Worm (Caenorhabditis elegans) whole organism, L4 larva: ENCODE data around the gene C14A4.13.

Experiments used
- R02D3.7 ChIP-seq: fragments of 150-350 bp; sonication (generic microtip); optimal IDR thresholded peaks from 3 replicates; lab custom pipeline; 2014; ENCODE audit warnings: missing biosample characterization, missing genetic modification characterization
- attf-4 ChIP-seq: sonication (generic microtip); optimal IDR thresholded peaks from 3 replicates; lab custom pipeline; 2017; ENCODE audit warnings: missing biosample characterization, missing genetic modification characterization
- ceh-32 ChIP-seq: sonication (generic microtip); optimal IDR thresholded peaks from 2 replicates; lab custom pipeline; 2016; ENCODE audit warnings: mild to moderate bottlenecking, missing genetic modification characterization, missing compliant biosample characterization; ENCODE audit not compliant: poor library complexity
- jun-1 ChIP-seq: fragments of 150-350 bp; optimal IDR thresholded peaks from 2 replicates; lab custom pipeline; 2014; ENCODE audit warnings: missing biosample characterization, missing genetic modification reagents, missing genetic modification characterization
- madf-9 ChIP-seq: fragments of 200-800 bp; sonication (Bioruptor generic); conservative IDR thresholded peaks from 2 replicates; pipeline ENCODE4 v1.3.6; 2022; ENCODE audit warnings: missing genetic modification reagents, missing genetic modification characterization, missing compliant biosample characterization
- nhr-10 ChIP-seq: fragments of 150-350 bp; optimal IDR thresholded peaks from 2 replicates; lab custom pipeline; 2014; ENCODE audit warnings: missing biosample characterization, missing genetic modification characterization
- nhr-76 ChIP-seq: fragments of 150-350 bp; optimal IDR thresholded peaks from 2 replicates; lab custom pipeline; 2014; ENCODE audit warnings: missing biosample characterization, missing genetic modification characterization
- unc-130 ChIP-seq: sonication (generic microtip); optimal IDR thresholded peaks from 2 replicates; lab custom pipeline; 2016; ENCODE audit warnings: missing genetic modification reagents, missing genetic modification characterization, missing compliant biosample characterization
- unc-62 ChIP-seq, 3 experiments: fragments of 150-350 bp in 1 of 3; sonication (generic microtip); optimal IDR thresholded peaks in 2 of 3; peaks in 1 of 3; 1 replicate in 1 of 3; 2 replicates in 2 of 3; lab custom pipeline; 2014 to 2017; ENCODE audit warnings: missing biosample characterization in 3 of 3, missing genetic modification characterization in 3 of 3, missing genetic modification reagents in 3 of 3, missing genotype in 1 of 3

ce11 chrII:10596462-10596861 lies 21.8 kb upstream of the C14A4.13 start, which contains the start of gene C14A4.7:
- no peak for TF ChIP-seq unc-130 (GFP tag; lab: Kevin White, UChicago)
- no peak for TF ChIP-seq nhr-76 (tag; lab: Kevin White, UChicago)
- TF ChIP-seq madf-9 (GFP tag; lab: Robert Waterston, UW), result no peak
- no peak for TF ChIP-seq ceh-32 (tag; lab: Kevin White, UChicago)
- TF ChIP-seq attf-4 (tag; lab: Kevin White, UChicago), result no peak
- no peak for TF ChIP-seq nhr-10
- no peak for TF ChIP-seq unc-62 (GFP tag; optimal IDR thresholded peaks at IDR 0.05 in 1 of 2; lab: Kevin White, UChicago)
- no peak for TF ChIP-seq unc-62 (tag; optimal IDR thresholded peaks at IDR 0.05; lab: Kevin White, UChicago)
- no peak for TF ChIP-seq R02D3.7 (tag; lab: Kevin White, UChicago)
- no peak for TF ChIP-seq jun-1
